Fruit fly (Drosophila melanogaster) whole organism, embryonic: ENCODE results near the gene plx.

Experiments
- Atf3 ChIP-seq: fragments of 200-800 bp; sonication (Bioruptor generic); optimal IDR thresholded peaks from 3 replicates; lab custom pipeline; 2016; ENCODE audit warnings: missing biosample characterization, missing genetic modification characterization
- Bgb ChIP-seq: fragments of 200-800 bp; sonication (Bioruptor generic); IDR thresholded peaks from 2 replicates; pipeline ENCODE4 v1.3.6; 2022; ENCODE audit warnings: missing biosample characterization, missing genetic modification characterization; ENCODE audit not compliant: partially characterized antibody
- CG10274 ChIP-seq: fragments of 200-800 bp; sonication (Bioruptor generic); optimal IDR thresholded peaks from 3 replicates; lab custom pipeline; 2017; ENCODE audit warnings: missing biosample characterization, mild to moderate bottlenecking, missing genetic modification characterization
- CG11456 ChIP-seq: fragments of 200-800 bp; sonication (Bioruptor generic); IDR thresholded peaks from 3 replicates; pipeline ENCODE4 v1.3.6; 2022; ENCODE audit warnings: missing biosample characterization, missing genetic modification characterization
- CG14860 ChIP-seq: fragments of 200-800 bp; sonication (Bioruptor generic); IDR thresholded peaks from 3 replicates; pipeline ENCODE4 v1.3.6; 2022; ENCODE audit warnings: missing biosample characterization, missing genetic modification characterization; ENCODE audit not compliant: partially characterized antibody
- CG15011 ChIP-seq: fragments of 200-800 bp; sonication (Bioruptor generic); optimal IDR thresholded peaks from 3 replicates; lab custom pipeline; 2018; ENCODE audit warnings: missing biosample characterization, mild to moderate bottlenecking, missing genetic modification characterization
- CG15514 ChIP-seq: fragments of 200-800 bp; sonication (Bioruptor generic); optimal IDR thresholded peaks from 3 replicates; lab custom pipeline; 2017; ENCODE audit warnings: missing biosample characterization, missing genetic modification characterization, mild to moderate bottlenecking, moderate library complexity, missing genetic modification reagents
- CG17385 ChIP-seq: fragments of 200-800 bp; sonication (Bioruptor generic); optimal IDR thresholded peaks from 3 replicates; lab custom pipeline; 2018; ENCODE audit warnings: missing biosample characterization, mild to moderate bottlenecking, missing genetic modification characterization
- CG17829 ChIP-seq: fragments of 200-800 bp; optimal IDR thresholded peaks from 2 replicates; lab custom pipeline; 2019; ENCODE audit warnings: missing biosample characterization, mild to moderate bottlenecking, missing genetic modification characterization, moderate library complexity
- CG2129 ChIP-seq: fragments of 200-800 bp; sonication (Bioruptor generic); IDR thresholded peaks from 2 replicates; pipeline ENCODE4 v1.3.6; 2022; ENCODE audit warnings: missing biosample characterization, missing genetic modification characterization; ENCODE audit not compliant: partially characterized antibody
- CG2875 ChIP-seq: fragments of 200-800 bp; sonication (Bioruptor generic); optimal IDR thresholded peaks from 2 replicates; lab custom pipeline; 2017; ENCODE audit warnings: missing biosample characterization, mild to moderate bottlenecking, missing genetic modification characterization, missing genetic modification reagents
- CG30403 ChIP-seq: fragments of 200-800 bp; sonication (Bioruptor generic); optimal IDR thresholded peaks from 3 replicates; lab custom pipeline; 2016; ENCODE audit warnings: missing biosample characterization, missing genetic modification characterization
- CG3995 ChIP-seq: fragments of 200-800 bp; sonication (Bioruptor generic); optimal IDR thresholded peaks from 3 replicates; lab custom pipeline; 2016; ENCODE audit warnings: missing biosample characterization, missing genetic modification characterization
- CG4730 ChIP-seq: fragments of 200-800 bp; sonication (Bioruptor generic); IDR thresholded peaks from 2 replicates; pipeline ENCODE4 v1.3.6; 2022; ENCODE audit warnings: missing biosample characterization, missing genetic modification characterization
- CG6654 ChIP-seq: fragments of 200-800 bp; sonication (Bioruptor generic); optimal IDR thresholded peaks from 2 replicates; lab custom pipeline; 2017; ENCODE audit warnings: missing biosample characterization, mild to moderate bottlenecking, missing genetic modification characterization
- CG6689 ChIP-seq: fragments of 200-800 bp; sonication (Bioruptor generic); IDR thresholded peaks from 2 replicates; pipeline ENCODE4 v1.3.6; 2022; ENCODE audit warnings: missing biosample characterization, missing genetic modification characterization
- CG7963 ChIP-seq: fragments of 200-800 bp; sonication (Bioruptor generic); IDR thresholded peaks from 3 replicates; pipeline ENCODE4 v1.3.6; 2022; ENCODE audit warnings: missing biosample characterization, missing genetic modification characterization; ENCODE audit not compliant: partially characterized antibody
- CG9817 ChIP-seq: fragments of 200-800 bp; sonication (Bioruptor generic); optimal IDR thresholded peaks from 2 replicates; lab custom pipeline; 2018; ENCODE audit warnings: missing biosample characterization, mild to moderate bottlenecking, missing genetic modification characterization, moderate library complexity
- H15 ChIP-seq: fragments of 200-800 bp; sonication (Bioruptor generic); IDR thresholded peaks from 3 replicates; pipeline ENCODE4 v1.3.6; 2022; ENCODE audit warnings: missing biosample characterization, missing genetic modification characterization
- H2.0 ChIP-seq: fragments of 200-800 bp; sonication (Bioruptor generic); IDR thresholded peaks from 2 replicates; pipeline ENCODE4 v1.3.6; 2022; ENCODE audit warnings: missing biosample characterization, missing genetic modification characterization
- HLHmδ ChIP-seq: fragments of 200-800 bp; sonication (Bioruptor generic); optimal IDR thresholded peaks from 2 replicates; lab custom pipeline; 2018; ENCODE audit warnings: missing biosample characterization, mild to moderate bottlenecking, missing genetic modification characterization, moderate library complexity
- Hr3 ChIP-seq: fragments of 200-800 bp; sonication (Bioruptor generic); optimal IDR thresholded peaks from 3 replicates; lab custom pipeline; 2016; ENCODE audit warnings: missing biosample characterization, missing genetic modification characterization
- Hr39 ChIP-seq: fragments of >200 bp; optimal IDR thresholded peaks from 2 replicates; lab custom pipeline; 2017
- Jarid2 ChIP-seq: fragments of 200-800 bp; sonication (Bioruptor generic); optimal IDR thresholded peaks from 3 replicates; lab custom pipeline; 2017; ENCODE audit warnings: mild to moderate bottlenecking, missing biosample characterization, missing genetic modification reagents, missing genetic modification characterization
- Myb ChIP-seq: fragments of 200-800 bp; sonication (Bioruptor generic); optimal IDR thresholded peaks from 2 replicates; lab custom pipeline; 2016; ENCODE audit warnings: missing biosample characterization, missing genetic modification characterization
- Rx ChIP-seq: fragments of 200-800 bp; sonication (Bioruptor generic); IDR thresholded peaks from 2 replicates; pipeline ENCODE4 v1.3.6; 2022; ENCODE audit warnings: missing biosample characterization, missing genetic modification characterization
- Stat92E ChIP-seq, 3 experiments: fragments of >200 bp in 2 of 3; fragments of 200-800 bp in 1 of 3; sonication (Bioruptor generic) in 1 of 3; optimal IDR thresholded peaks; 2 replicates each; lab custom pipeline; 2017 to 2019; ENCODE audit warnings: missing biosample characterization in 3 of 3, missing genetic modification characterization in 3 of 3, mild to moderate bottlenecking in 1 of 3, moderate library complexity in 1 of 3
- Trl ChIP-seq, 3 experiments: fragments of >200 bp in 2 of 3; fragments of 200-800 bp in 1 of 3; sonication (Bioruptor generic) in 1 of 3; optimal IDR thresholded peaks; 2 replicates in 1 of 3; 3 replicates in 2 of 3; lab custom pipeline; 2016 to 2017; ENCODE audit warnings: missing biosample characterization in 1 of 3, missing genetic modification characterization in 1 of 3
- Vsx1 ChIP-seq: fragments of 200-800 bp; sonication (Bioruptor generic); optimal IDR thresholded peaks from 2 replicates; lab custom pipeline; 2017; ENCODE audit warnings: missing biosample characterization, mild to moderate bottlenecking, missing genetic modification characterization, missing genetic modification reagents
- ase ChIP-seq: fragments of 200-800 bp; sonication (Bioruptor generic); IDR thresholded peaks from 3 replicates; pipeline ENCODE4 v1.3.6; 2022; ENCODE audit warnings: missing biosample characterization, missing genetic modification characterization
- cato ChIP-seq: fragments of 200-800 bp; sonication (Bioruptor generic); optimal IDR thresholded peaks from 2 replicates; lab custom pipeline; 2016; ENCODE audit warnings: missing biosample characterization, missing genetic modification characterization, borderline replicate concordance
- chm ChIP-seq: fragments of 200-800 bp; sonication (Bioruptor generic); IDR thresholded peaks from 2 replicates; pipeline ENCODE4 v1.3.6; 2022; ENCODE audit warnings: missing biosample characterization, missing genetic modification characterization
- dimm ChIP-seq: fragments of 200-800 bp; sonication (Bioruptor generic); IDR thresholded peaks from 2 replicates; pipeline ENCODE4 v1.3.6; 2022; ENCODE audit warnings: missing biosample characterization, missing genetic modification characterization
- dm ChIP-seq: fragments of 200-800 bp; sonication (Bioruptor generic); optimal IDR thresholded peaks from 3 replicates; lab custom pipeline; 2016; ENCODE audit warnings: missing biosample characterization, missing genetic modification characterization
- dysf ChIP-seq: fragments of 200-800 bp; sonication (Bioruptor generic); IDR thresholded peaks from 3 replicates; pipeline ENCODE4 v1.3.6; 2022; ENCODE audit warnings: missing biosample characterization, missing genetic modification characterization
- en ChIP-seq: fragments of 200-800 bp; sonication (Bioruptor generic); optimal IDR thresholded peaks from 2 replicates; lab custom pipeline; 2016; ENCODE audit warnings: missing biosample characterization, missing genetic modification characterization
- eve ChIP-seq, 2 experiments: fragments of >200 bp; optimal IDR thresholded peaks; 2 replicates each; lab custom pipeline; 2017; ENCODE audit warnings: missing biosample characterization in 2 of 2, missing genetic modification characterization in 2 of 2
- fd102C ChIP-seq: fragments of 200-800 bp; sonication (Bioruptor generic); optimal IDR thresholded peaks from 2 replicates; lab custom pipeline; 2018; ENCODE audit warnings: missing biosample characterization, mild to moderate bottlenecking, missing genetic modification characterization, moderate library complexity
- gce ChIP-seq: fragments of 200-800 bp; sonication (Bioruptor generic); IDR thresholded peaks from 3 replicates; pipeline ENCODE4 v1.3.6; 2022; ENCODE audit warnings: missing biosample characterization, missing genetic modification characterization
- grn ChIP-seq: fragments of 200-800 bp; sonication (Bioruptor generic); optimal IDR thresholded peaks from 3 replicates; lab custom pipeline; 2017; ENCODE audit warnings: missing biosample characterization, missing genetic modification characterization
- h ChIP-seq: fragments of >200 bp; optimal IDR thresholded peaks from 2 replicates; lab custom pipeline; 2017
- insv ChIP-seq, 2 experiments: fragments of 200-800 bp; sonication (Bioruptor generic); optimal IDR thresholded peaks; 3 replicates each; lab custom pipeline; 2016 to 2018; ENCODE audit warnings: missing biosample characterization in 2 of 2, missing genetic modification characterization in 2 of 2
- lilli ChIP-seq: fragments of 200-800 bp; sonication (Bioruptor generic); optimal IDR thresholded peaks from 3 replicates; lab custom pipeline; 2016; ENCODE audit warnings: missing biosample characterization, missing genetic modification characterization
- otp ChIP-seq: fragments of 200-800 bp; sonication (Bioruptor generic); IDR thresholded peaks from 3 replicates; pipeline ENCODE4, ENCODE4 v1.3.6; 2022; ENCODE audit warnings: missing biosample characterization, missing genetic modification characterization
- pho ChIP-seq: fragments of 200-800 bp; sonication (Bioruptor generic); optimal IDR thresholded peaks from 2 replicates; lab custom pipeline; 2016; ENCODE audit warnings: missing biosample characterization, missing genetic modification characterization
- schlank ChIP-seq: fragments of 200-800 bp; sonication (Bioruptor generic); optimal IDR thresholded peaks from 2 replicates; lab custom pipeline; 2018; ENCODE audit warnings: missing biosample characterization, mild to moderate bottlenecking, missing genetic modification characterization
- seq ChIP-seq: fragments of 200-800 bp; sonication (Bioruptor generic); IDR thresholded peaks from 2 replicates; pipeline ENCODE4 v1.3.6; 2022; ENCODE audit warnings: missing biosample characterization, missing genetic modification characterization
- sr ChIP-seq: fragments of 200-800 bp; sonication (Bioruptor generic); IDR thresholded peaks from 3 replicates; pipeline ENCODE4 v1.3.6; 2022; ENCODE audit warnings: missing biosample characterization, missing genetic modification characterization
- ttk ChIP-seq: fragments of 200-800 bp; sonication (Bioruptor generic); IDR thresholded peaks from 2 replicates; pipeline ENCODE4 v2.1.2; 2022; ENCODE audit warnings: missing biosample characterization, missing genetic modification characterization
- vnd ChIP-seq: fragments of 200-800 bp; sonication (Bioruptor generic); IDR thresholded peaks from 3 replicates; pipeline ENCODE4 v1.3.6; 2022; ENCODE audit warnings: missing biosample characterization, missing genetic modification characterization; ENCODE audit not compliant: partially characterized antibody

plx gene

dm6 chr3R:5654692-5655181 is 30.9 kb upstream of the plx start, which contains the start of the genes elm and MED27 (continued):
- TF ChIP-seq CG10274 (GFP tag; lab: Kevin White, UChicago) = peak; percentile 68
- peak; percentile 94 for TF ChIP-seq CG14860 (GFP tag; lab: Robert Waterston, UW)
- TF ChIP-seq cato (GFP tag; lab: Kevin White, UChicago) = peak; percentile 91
- peak; percentile 61 for TF ChIP-seq CG6654 (GFP tag; lab: Kevin White, UChicago)
- TF ChIP-seq Rx (GFP tag; lab: Robert Waterston, UW) = peak; percentile 87
- TF ChIP-seq schlank = peak; percentile 53
- TF ChIP-seq dm = peak; percentile 82
- peak; percentile 74; the same call in 1 of the 2 replicates for TF ChIP-seq chm
- peak; percentile 92 for TF ChIP-seq CG4730 (GFP tag; lab: Robert Waterston, UW)
- TF ChIP-seq seq (GFP tag; lab: Robert Waterston, UW) = peak; percentile 85
- no peak for TF ChIP-seq Trl (optimal IDR thresholded peaks at IDR 0.05; lab: Kevin White, UChicago)
- TF ChIP-seq Trl (GFP tag; optimal IDR thresholded peaks at IDR 0.05; lab: Kevin White, UChicago) = peak; percentile 93
- peak; percentile 70 for TF ChIP-seq Jarid2 (GFP tag; lab: Kevin White, UChicago)
- TF ChIP-seq CG17829 = peak; percentile 94
- TF ChIP-seq CG3995 (GFP tag; lab: Kevin White, UChicago) = peak; percentile 66
- TF ChIP-seq CG7963 (GFP tag; lab: Robert Waterston, UW) = peak; percentile 58; the same call in 1 of the 3 replicates
- peak; percentile 82 for TF ChIP-seq dimm (GFP tag; lab: Robert Waterston, UW)
- peak; percentile 80 for TF ChIP-seq CG17385 (GFP tag; lab: Kevin White, UChicago)
- TF ChIP-seq CG15011 (GFP tag; lab: Kevin White, UChicago) = no peak
- TF ChIP-seq otp (GFP tag; lab: Robert Waterston, UW) = peak; percentile 86
- TF ChIP-seq CG2129 (GFP tag; lab: Robert Waterston, UW) = peak; percentile 97
- TF ChIP-seq pho (GFP tag; lab: Kevin White, UChicago) = peak; percentile 94
- TF ChIP-seq Atf3 = peak; percentile 87
- peak; percentile 94 for TF ChIP-seq HLHmδ (GFP tag; lab: Kevin White, UChicago)
- TF ChIP-seq CG9817 (tag; lab: Kevin White, UChicago) = peak; percentile 96
- TF ChIP-seq fd102C (GFP tag; lab: Kevin White, UChicago) = peak; percentile 79
- peak in 1 of 2 experiments; percentile 73 for TF ChIP-seq insv (GFP tag; optimal IDR thresholded peaks at IDR 0.05; lab: Kevin White, UChicago)
- TF ChIP-seq en = peak; percentile 74
- TF ChIP-seq Hr39 = no peak
- TF ChIP-seq CG30403 (GFP tag; lab: Kevin White, UChicago) = peak; percentile 98
- peak; percentile 94 for TF ChIP-seq dysf (GFP tag; lab: Robert Waterston, UW)
- peak; percentile 94 for TF ChIP-seq CG11456
- TF ChIP-seq Hr3 (GFP tag; lab: Kevin White, UChicago) = peak; percentile 95
- TF ChIP-seq CG2875 = peak; percentile 81
- TF ChIP-seq sr (GFP tag; lab: Robert Waterston, UW) = no peak
- TF ChIP-seq gce = peak; percentile 78; the same call in 2 of the 3 replicates
- TF ChIP-seq Bgb (GFP tag; lab: Robert Waterston, UW) = peak; percentile 86
- TF ChIP-seq eve (GFP tag; optimal IDR thresholded peaks at IDR 0.05; lab: Kevin White, UChicago) = peak in 1 of 2 experiments; percentile 66
- peak; percentile 93 for TF ChIP-seq H15 (GFP tag; lab: Robert Waterston, UW)
- peak; percentile 93 for TF ChIP-seq vnd (GFP tag; lab: Robert Waterston, UW)
- peak; percentile 89 for TF ChIP-seq ttk (GFP tag; lab: Robert Waterston, UW)
- peak; percentile 93 for TF ChIP-seq H2.0 (GFP tag; lab: Robert Waterston, UW)
- peak; percentile 93 for TF ChIP-seq CG6689
- no peak for TF ChIP-seq Vsx1 (GFP tag; lab: Kevin White, UChicago)
- TF ChIP-seq Myb (GFP tag; lab: Kevin White, UChicago) = peak; percentile 83
- peak; percentile 89 for TF ChIP-seq CG15514 (GFP tag; lab: Kevin White, UChicago)
- peak in 1 of 3 experiments; percentile 69 for TF ChIP-seq Stat92E (GFP tag; optimal IDR thresholded peaks at IDR 0.05; lab: Kevin White, UChicago)
- peak; percentile 25 for TF ChIP-seq grn (GFP tag; lab: Kevin White, UChicago)
- TF ChIP-seq ase (GFP tag; lab: Robert Waterston, UW) = peak; percentile 88
- TF ChIP-seq h = no peak
- TF ChIP-seq lilli (GFP tag; lab: Kevin White, UChicago) = peak; percentile 98
